Fruit fly (Drosophila melanogaster) whole organism, embryonic: ENCODE results near the gene CG15642.

Experiments used
- Aef1 ChIP-seq: fragments of 200-800 bp; sonication (Bioruptor generic); IDR thresholded peaks from 3 replicates; pipeline ENCODE4 v1.3.6; 2022; ENCODE audit warnings: missing biosample characterization, missing genetic modification characterization
- CG12104 ChIP-seq: fragments of 200-800 bp; sonication (Bioruptor generic); optimal IDR thresholded peaks from 3 replicates; lab custom pipeline; 2016; ENCODE audit warnings: missing biosample characterization, missing genetic modification characterization
- CG12236 ChIP-seq: fragments of 200-800 bp; sonication (Bioruptor generic); optimal IDR thresholded peaks from 2 replicates; lab custom pipeline; 2016; ENCODE audit warnings: missing biosample characterization, missing genetic modification characterization
- CG13287 ChIP-seq: fragments of 200-800 bp; sonication (Bioruptor generic); IDR thresholded peaks from 2 replicates; pipeline ENCODE4 v1.3.6; 2022; ENCODE audit warnings: missing biosample characterization, missing genetic modification characterization; ENCODE audit not compliant: partially characterized antibody
- CG13296 ChIP-seq: fragments of 200-800 bp; sonication (Bioruptor generic); optimal IDR thresholded peaks from 3 replicates; lab custom pipeline; 2018; ENCODE audit warnings: missing biosample characterization, mild to moderate bottlenecking, missing genetic modification characterization
- CG13894 ChIP-seq: fragments of 200-800 bp; sonication (Bioruptor generic); optimal IDR thresholded peaks from 3 replicates; lab custom pipeline; 2018; ENCODE audit warnings: missing biosample characterization, mild to moderate bottlenecking, missing genetic modification characterization, moderate library complexity
- CG14014 ChIP-seq: fragments of 200-800 bp; sonication (Bioruptor generic); IDR thresholded peaks from 2 replicates; pipeline ENCODE4 v1.3.6; 2022; ENCODE audit warnings: missing biosample characterization, missing genetic modification characterization
- CG16779 ChIP-seq: fragments of 200-800 bp; sonication (Bioruptor generic); IDR thresholded peaks from 2 replicates; pipeline ENCODE4 v1.3.6; 2022; ENCODE audit warnings: missing biosample characterization, missing genetic modification characterization
- CG16863 ChIP-seq: fragments of 200-800 bp; sonication (Bioruptor generic); optimal IDR thresholded peaks from 3 replicates; lab custom pipeline; 2016; ENCODE audit warnings: missing biosample characterization, missing genetic modification characterization
- CG2199 ChIP-seq: fragments of 200-800 bp; sonication (Bioruptor generic); IDR thresholded peaks from 3 replicates; pipeline ENCODE4 v1.3.6; 2022; ENCODE audit warnings: missing biosample characterization, missing genetic modification characterization
- CG3065 ChIP-seq: fragments of 200-800 bp; sonication (Bioruptor generic); optimal IDR thresholded peaks from 2 replicates; lab custom pipeline; 2016; ENCODE audit warnings: missing biosample characterization, missing genetic modification characterization
- CG31388 ChIP-seq: fragments of 200-800 bp; sonication (Bioruptor generic); optimal IDR thresholded peaks from 2 replicates; lab custom pipeline; 2016; ENCODE audit warnings: missing biosample characterization, missing genetic modification characterization
- CG4360 ChIP-seq: fragments of 200-800 bp; sonication (Bioruptor generic); IDR thresholded peaks from 2 replicates; pipeline ENCODE4 v1.3.6; 2022; ENCODE audit warnings: missing biosample characterization, missing genetic modification characterization
- CG6689 ChIP-seq: fragments of 200-800 bp; sonication (Bioruptor generic); IDR thresholded peaks from 2 replicates; pipeline ENCODE4 v1.3.6; 2022; ENCODE audit warnings: missing biosample characterization, missing genetic modification characterization
- CG9437 ChIP-seq: fragments of 200-800 bp; sonication (Bioruptor generic); optimal IDR thresholded peaks from 2 replicates; lab custom pipeline; 2018; ENCODE audit warnings: missing biosample characterization, mild to moderate bottlenecking, missing genetic modification characterization
- CG9797 ChIP-seq: fragments of 200-800 bp; sonication (Bioruptor generic); optimal IDR thresholded peaks from 3 replicates; lab custom pipeline; 2018; ENCODE audit warnings: missing biosample characterization, mild to moderate bottlenecking, missing genetic modification characterization
- D ChIP-seq, 2 experiments: fragments of 200-800 bp in 1 of 2; fragments of >200 bp in 1 of 2; sonication (Bioruptor generic) in 1 of 2; optimal IDR thresholded peaks; 2 replicates in 1 of 2; 3 replicates in 1 of 2; lab custom pipeline; 2017; ENCODE audit warnings: mild to moderate bottlenecking in 1 of 2, missing biosample characterization in 1 of 2, missing genetic modification characterization in 1 of 2, missing genetic modification reagents in 1 of 2
- Drgx ChIP-seq: fragments of 200-800 bp; sonication (Bioruptor generic); IDR thresholded peaks from 2 replicates; pipeline ENCODE4 v1.3.6; 2022; ENCODE audit warnings: missing biosample characterization, missing genetic modification characterization
- Gsc ChIP-seq: fragments of 200-800 bp; sonication (Bioruptor generic); IDR thresholded peaks from 2 replicates; pipeline ENCODE4 v1.3.6; 2022; ENCODE audit warnings: missing biosample characterization, missing genetic modification characterization
- HLH3B ChIP-seq: fragments of 200-800 bp; sonication (Bioruptor generic); IDR thresholded peaks from 2 replicates; pipeline ENCODE4 v1.3.6; 2022; ENCODE audit warnings: missing biosample characterization, missing genetic modification characterization
- HLH4C ChIP-seq: fragments of 200-800 bp; sonication (Bioruptor generic); IDR thresholded peaks from 3 replicates; pipeline ENCODE4 v1.3.6; 2022; ENCODE audit warnings: missing biosample characterization, missing genetic modification characterization; ENCODE audit not compliant: partially characterized antibody
- Hand ChIP-seq: fragments of 200-800 bp; sonication (Bioruptor generic); optimal IDR thresholded peaks from 2 replicates; lab custom pipeline; 2017; ENCODE audit warnings: mild to moderate bottlenecking, missing biosample characterization, missing genetic modification reagents, missing genetic modification characterization
- Hey ChIP-seq: fragments of 200-800 bp; sonication (Bioruptor generic); optimal IDR thresholded peaks from 3 replicates; lab custom pipeline; 2018; ENCODE audit warnings: missing biosample characterization, mild to moderate bottlenecking, missing genetic modification characterization
- Hr39 ChIP-seq: fragments of >200 bp; optimal IDR thresholded peaks from 2 replicates; lab custom pipeline; 2017
- Hr78 ChIP-seq, 2 experiments: fragments of 200-800 bp in 1 of 2; fragments of >200 bp in 1 of 2; sonication (Bioruptor generic) in 1 of 2; optimal IDR thresholded peaks; 2 replicates each; lab custom pipeline; 2017 to 2019; ENCODE audit warnings: missing biosample characterization in 2 of 2, missing genetic modification characterization in 2 of 2, mild to moderate bottlenecking in 1 of 2, moderate library complexity in 1 of 2
- Hsf ChIP-seq: fragments of 200-800 bp; sonication (Bioruptor generic); optimal IDR thresholded peaks from 3 replicates; lab custom pipeline; 2016; ENCODE audit warnings: missing biosample characterization, missing genetic modification characterization
- Kr ChIP-seq: fragments of 200-800 bp; sonication (Bioruptor generic); optimal IDR thresholded peaks from 2 replicates; lab custom pipeline; 2017; ENCODE audit warnings: missing biosample characterization, mild to moderate bottlenecking, missing genetic modification characterization
- Mrtf ChIP-seq: fragments of 200-800 bp; sonication (Bioruptor generic); IDR thresholded peaks from 3 replicates; pipeline ENCODE4 v1.3.6; 2022; ENCODE audit warnings: missing biosample characterization, missing genetic modification characterization
- Neu2 ChIP-seq: fragments of 200-800 bp; sonication (Bioruptor generic); optimal IDR thresholded peaks from 3 replicates; lab custom pipeline; 2016; ENCODE audit warnings: missing biosample characterization, missing genetic modification characterization, borderline replicate concordance
- Pdp1 ChIP-seq, 2 experiments: fragments of 200-800 bp; sonication (Bioruptor generic); optimal IDR thresholded peaks; 3 replicates each; lab custom pipeline; 2016; ENCODE audit warnings: missing biosample characterization in 2 of 2, missing genetic modification characterization in 2 of 2, mild to moderate bottlenecking in 1 of 2, moderate library complexity in 1 of 2
- Poxn ChIP-seq: fragments of 200-800 bp; sonication (Bioruptor generic); IDR thresholded peaks from 2 replicates; pipeline ENCODE4 v1.3.6; 2022; ENCODE audit warnings: missing biosample characterization, missing genetic modification characterization
- Ravus ChIP-seq: fragments of 200-800 bp; sonication (Bioruptor generic); IDR thresholded peaks from 2 replicates; pipeline ENCODE4 v1.3.6; 2022; ENCODE audit warnings: missing biosample characterization, missing genetic modification characterization
- Six4 ChIP-seq: fragments of 200-800 bp; sonication (Bioruptor generic); optimal IDR thresholded peaks from 2 replicates; lab custom pipeline; 2016; ENCODE audit warnings: missing biosample characterization, missing genetic modification characterization
- Sox100B ChIP-seq: fragments of 200-800 bp; sonication (Bioruptor generic); optimal IDR thresholded peaks from 3 replicates; lab custom pipeline; 2018; ENCODE audit warnings: missing biosample characterization, mild to moderate bottlenecking, missing genetic modification characterization
- Ssrp ChIP-seq: fragments of 200-800 bp; sonication (Bioruptor generic); optimal IDR thresholded peaks from 2 replicates; lab custom pipeline; 2018; ENCODE audit warnings: missing biosample characterization, mild to moderate bottlenecking, missing genetic modification characterization, moderate library complexity
- TFAM ChIP-seq: fragments of 200-800 bp; sonication (Bioruptor generic); optimal IDR thresholded peaks from 2 replicates; lab custom pipeline; 2017; ENCODE audit warnings: missing biosample characterization, missing genetic modification characterization, inconsistent platforms
- al ChIP-seq: fragments of 200-800 bp; sonication (Bioruptor generic); IDR thresholded peaks from 2 replicates; pipeline ENCODE4 v1.3.6; 2022; ENCODE audit warnings: missing biosample characterization, missing genetic modification characterization
- az2 ChIP-seq: fragments of 200-800 bp; sonication (Bioruptor generic); optimal IDR thresholded peaks from 3 replicates; lab custom pipeline; 2016; ENCODE audit warnings: missing biosample characterization, missing genetic modification characterization
- bab2 ChIP-seq: fragments of 200-800 bp; sonication (Bioruptor generic); optimal IDR thresholded peaks from 2 replicates; lab custom pipeline; 2016; ENCODE audit warnings: missing biosample characterization, missing genetic modification characterization
- caup ChIP-seq: fragments of 200-800 bp; sonication (Bioruptor generic); optimal IDR thresholded peaks from 3 replicates; lab custom pipeline; 2017; ENCODE audit warnings: missing biosample characterization, mild to moderate bottlenecking, missing genetic modification characterization, moderate library complexity; ENCODE audit not compliant: severe bottlenecking
- chinmo ChIP-seq: fragments of 200-800 bp; sonication (Bioruptor generic); IDR thresholded peaks from 4 replicates; pipeline ENCODE4 v1.3.6; 2022; ENCODE audit warnings: missing biosample characterization, missing genetic modification characterization; ENCODE audit not compliant: partially characterized antibody
- crc ChIP-seq: fragments of 200-800 bp; sonication (Bioruptor generic); optimal IDR thresholded peaks from 2 replicates; lab custom pipeline; 2016; ENCODE audit warnings: missing biosample characterization, missing genetic modification characterization
- crol ChIP-seq: fragments of 200-800 bp; sonication (Bioruptor generic); IDR thresholded peaks from 2 replicates; pipeline ENCODE4 v1.3.6; 2022; ENCODE audit warnings: missing biosample characterization, missing genetic modification characterization
- exex ChIP-seq: fragments of 200-800 bp; sonication (Bioruptor generic); optimal IDR thresholded peaks from 4 replicates; lab custom pipeline; 2018; ENCODE audit warnings: missing biosample characterization, mild to moderate bottlenecking, missing genetic modification characterization, moderate library complexity
- fd102C ChIP-seq: fragments of 200-800 bp; sonication (Bioruptor generic); optimal IDR thresholded peaks from 2 replicates; lab custom pipeline; 2018; ENCODE audit warnings: missing biosample characterization, mild to moderate bottlenecking, missing genetic modification characterization, moderate library complexity
- rib ChIP-seq: fragments of 200-800 bp; sonication (Bioruptor generic); IDR thresholded peaks from 2 replicates; pipeline ENCODE4 v1.3.6; 2022; ENCODE audit warnings: missing biosample characterization, missing genetic modification characterization
- slbo ChIP-seq: fragments of 200-800 bp; sonication (Bioruptor generic); IDR thresholded peaks from 2 replicates; pipeline ENCODE4 v1.3.6; 2022; ENCODE audit warnings: missing biosample characterization, missing genetic modification characterization
- trem ChIP-seq: fragments of 200-800 bp; optimal IDR thresholded peaks from 3 replicates; lab custom pipeline; 2019; ENCODE audit warnings: missing biosample characterization, mild to moderate bottlenecking, missing genetic modification characterization, moderate library complexity
- tup ChIP-seq: fragments of 200-800 bp; sonication (Bioruptor generic); optimal IDR thresholded peaks from 2 replicates; lab custom pipeline; 2016; ENCODE audit warnings: missing biosample characterization, mild to moderate bottlenecking, missing genetic modification characterization, moderate library complexity

The CG15642 gene

DNA sequence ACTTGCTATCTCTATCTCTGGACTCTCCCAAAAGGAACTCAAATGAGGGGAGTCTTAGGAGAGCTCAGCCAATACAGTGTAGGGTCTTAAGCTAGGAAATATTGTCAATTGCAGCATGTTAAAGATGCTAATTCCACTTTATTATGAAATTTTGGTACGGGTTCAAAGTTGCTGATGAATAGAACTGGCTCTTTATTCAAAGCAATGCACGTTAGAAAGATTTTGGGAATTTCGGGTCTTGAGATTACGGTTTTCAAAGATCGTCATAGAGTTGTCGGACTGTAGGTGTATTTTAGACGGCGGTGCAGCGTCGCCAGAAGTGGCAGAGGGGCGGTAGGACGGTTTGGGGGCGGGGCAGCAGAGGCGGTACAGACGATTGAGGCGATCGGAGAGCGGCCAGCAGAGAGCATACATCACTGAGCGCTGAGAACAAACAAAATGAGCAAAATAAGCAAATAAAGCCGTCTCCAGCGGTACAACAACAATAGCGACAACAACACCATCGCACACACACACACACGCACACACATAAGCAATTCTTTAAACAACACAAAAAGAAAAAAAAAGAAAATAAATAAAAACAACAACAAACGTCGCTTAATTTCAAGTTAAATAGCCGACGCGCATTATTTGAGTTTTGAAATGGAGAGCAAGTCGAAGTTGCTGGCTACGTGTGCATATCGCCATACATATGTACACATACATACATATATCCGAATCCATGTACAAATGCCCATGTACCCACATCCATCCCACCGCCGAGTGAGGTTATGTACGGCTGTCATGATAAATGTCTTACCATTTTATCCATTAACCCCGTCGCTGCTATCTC lies 30.1 kb upstream of the CG15642 start (continued):
- TF ChIP-seq chinmo (no peak), Ssrp (tag; lab: Kevin White, UChicago) (no peak), CG31388 (GFP tag; lab: Kevin White, UChicago) (no peak), caup (no peak), CG2199 (GFP tag; lab: Robert Waterston, UW) (no peak), fd102C (GFP tag; lab: Kevin White, UChicago) (no peak), HLH3B (GFP tag; lab: Robert Waterston, UW) (no peak), exex (no peak), Hand (GFP tag; lab: Kevin White, UChicago) (no peak), CG6689 (GFP tag; lab: Robert Waterston, UW) (no peak), Hey (tag; lab: Kevin White, UChicago) (no peak), CG13287 (GFP tag; lab: Robert Waterston, UW) (no peak), Hr78 (GFP tag; optimal IDR thresholded peaks at IDR 0.05; lab: Kevin White, UChicago) (no peak), Hr39 (lab: Kevin White, UChicago) (no peak), HLH4C (GFP tag; lab: Robert Waterston, UW) (no peak), Sox100B (GFP tag; lab: Kevin White, UChicago) (no peak), Drgx (GFP tag; lab: Robert Waterston, UW) (peak; percentile 8; the same call in 1 of the 2 replicates), Neu2 (GFP tag; lab: Kevin White, UChicago) (no peak), CG16779 (no peak), Pdp1 (GFP tag; optimal IDR thresholded peaks at IDR 0.05; lab: Kevin White, UChicago) (no peak), Ravus (GFP tag; lab: Robert Waterston, UW) (no peak), Hsf (no peak), CG12236 (GFP tag; lab: Kevin White, UChicago) (no peak), D (optimal IDR thresholded peaks at IDR 0.05; lab: Kevin White, UChicago) (no peak), D (GFP tag; optimal IDR thresholded peaks at IDR 0.05; lab: Kevin White, UChicago) (no peak), Mrtf (GFP tag; lab: Robert Waterston, UW) (no peak), TFAM (GFP tag; lab: Kevin White, UChicago) (no peak), CG9797 (GFP tag; lab: Kevin White, UChicago) (no peak), tup (GFP tag; lab: Kevin White, UChicago) (no peak), Gsc (GFP tag; lab: Robert Waterston, UW) (no peak), CG9437 (GFP tag; lab: Kevin White, UChicago) (no peak), trem (no peak), bab2 (no peak), Poxn (GFP tag; lab: Robert Waterston, UW) (no peak), slbo (GFP tag; lab: Robert Waterston, UW) (no peak), Aef1 (no peak), Six4 (GFP tag; lab: Kevin White, UChicago) (no peak), al (GFP tag; lab: Robert Waterston, UW) (no peak), rib (no peak), CG13296 (GFP tag; lab: Kevin White, UChicago) (no peak), CG12104 (GFP tag; lab: Kevin White, UChicago) (no peak), crc (no peak), CG3065 (no peak), Kr (GFP tag; lab: Kevin White, UChicago) (peak; percentile 4), CG14014 (GFP tag; lab: Robert Waterston, UW) (no peak), crol (GFP tag; lab: Robert Waterston, UW) (peak; percentile 37; the same call in 1 of the 2 replicates), CG13894 (tag; lab: Kevin White, UChicago) (no peak), CG16863 (no peak), az2 (GFP tag; lab: Kevin White, UChicago) (no peak), CG4360 (GFP tag; lab: Robert Waterston, UW) (peak; percentile 82)
